Worm (Caenorhabditis elegans) whole organism, early embryonic: Measurements from ENCODE around the gene arx-4.

Experiments used
- B0310.2 ChIP-seq: sonication (generic microtip); optimal IDR thresholded peaks from 2 replicates; lab custom pipeline; 2016; ENCODE audit warnings: mild to moderate bottlenecking, missing genetic modification characterization, missing compliant biosample characterization
- F13C5.2 ChIP-seq: sonication (generic microtip); optimal IDR thresholded peaks from 2 replicates; lab custom pipeline; 2017; ENCODE audit warnings: mild to moderate bottlenecking, missing genetic modification characterization, inconsistent platforms, missing compliant biosample characterization
- aly-1 ChIP-seq: sonication (generic microtip); optimal IDR thresholded peaks from 2 replicates; lab custom pipeline; 2016; ENCODE audit warnings: missing genetic modification characterization, missing compliant biosample characterization
- ama-1 ChIP-seq: fragments of 150-350 bp; optimal IDR thresholded peaks from 2 replicates; lab custom pipeline; 2014
- ceh-13 ChIP-seq: fragments of 200-800 bp; sonication (Bioruptor generic); optimal IDR thresholded peaks from 2 replicates; lab custom pipeline; 2018; ENCODE audit warnings: mild to moderate bottlenecking, missing genetic modification characterization, missing compliant biosample characterization
- ceh-36 ChIP-seq: sonication (generic microtip); optimal IDR thresholded peaks from 2 replicates; lab custom pipeline; 2016; ENCODE audit warnings: missing genetic modification characterization, inconsistent platforms, missing compliant biosample characterization
- ets-7 ChIP-seq: sonication (generic microtip); optimal IDR thresholded peaks from 2 replicates; lab custom pipeline; 2016; ENCODE audit warnings: missing genotype, missing genetic modification characterization, missing compliant biosample characterization
- flt-1 ChIP-seq: fragments of 200-800 bp; sonication (Bioruptor generic); IDR thresholded peaks from 2 replicates; pipeline ENCODE4 v1.3.6; 2022; ENCODE audit warnings: missing genetic modification characterization, missing compliant biosample characterization
- hmbx-1 ChIP-seq: sonication (generic microtip); optimal IDR thresholded peaks from 2 replicates; lab custom pipeline; 2016; ENCODE audit warnings: mild to moderate bottlenecking, missing genetic modification characterization, missing compliant biosample characterization
- hmg-4 ChIP-seq: fragments of 200-800 bp; sonication (Bioruptor generic); optimal IDR thresholded peaks from 2 replicates; lab custom pipeline; 2018; ENCODE audit warnings: mild to moderate bottlenecking, missing genetic modification characterization, missing compliant biosample characterization
- hnd-1 ChIP-seq: sonication (generic microtip); optimal IDR thresholded peaks from 2 replicates; lab custom pipeline; 2016; ENCODE audit warnings: missing genetic modification characterization, missing compliant biosample characterization
- pes-1 ChIP-seq: fragments of 200-800 bp; sonication (Bioruptor generic); IDR thresholded peaks from 2 replicates; pipeline ENCODE4 v1.3.6; 2022; ENCODE audit warnings: missing genetic modification reagents, missing genetic modification characterization, missing compliant biosample characterization
- scrt-1 ChIP-seq: fragments of 200-800 bp; sonication (Bioruptor generic); IDR thresholded peaks from 2 replicates; pipeline ENCODE4 v1.3.6; 2022; ENCODE audit warnings: missing genetic modification characterization, missing compliant biosample characterization
- sea-1 ChIP-seq: fragments of 200-800 bp; sonication (Bioruptor generic); conservative IDR thresholded peaks from 2 replicates; pipeline ENCODE4 v1.3.6; 2022; ENCODE audit warnings: missing genetic modification characterization, missing compliant biosample characterization
- tbx-11 ChIP-seq: fragments of 200-800 bp; sonication (Bioruptor generic); IDR thresholded peaks from 2 replicates; pipeline ENCODE4 v1.3.6; 2022; ENCODE audit warnings: missing genetic modification characterization, missing compliant biosample characterization
- tbx-37 ChIP-seq: fragments of 200-800 bp; sonication (Bioruptor generic); conservative IDR thresholded peaks from 2 replicates; pipeline ENCODE4 v1.3.6; 2022; ENCODE audit warnings: missing genetic modification reagents, missing genetic modification characterization, missing compliant biosample characterization
- tra-4 ChIP-seq: sonication (generic microtip); optimal IDR thresholded peaks from 2 replicates; lab custom pipeline; 2017; ENCODE audit warnings: missing genetic modification characterization, missing compliant biosample characterization

Gene arx-4

DNA sequence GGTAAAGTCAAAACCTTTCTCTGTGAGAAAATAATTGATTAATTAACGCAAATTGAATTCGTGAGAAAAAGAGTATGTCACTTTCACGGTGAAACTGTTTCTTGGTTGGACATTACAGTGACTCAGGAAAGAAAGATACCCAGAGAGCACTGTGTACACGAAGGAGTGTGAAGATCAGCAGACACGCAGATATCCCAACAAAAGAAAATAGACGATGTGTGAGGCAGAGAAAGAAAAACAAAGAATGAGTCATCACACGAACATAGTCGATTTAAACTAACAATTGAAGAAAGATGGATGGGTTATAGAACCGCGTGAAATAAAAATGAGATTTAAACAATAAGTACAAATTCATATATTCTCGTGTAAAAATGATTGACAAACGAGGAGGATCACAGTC, 45.9 kb downstream of the arx-4 start:
- no peak for TF ChIP-seq tbx-11 (GFP tag; lab: Robert Waterston, UW)
- TF ChIP-seq ets-7 (tag; lab: Kevin White, UChicago) = no peak
- no peak for TF ChIP-seq F13C5.2 (tag; lab: Kevin White, UChicago)
- TF ChIP-seq tbx-37 (GFP tag; lab: Robert Waterston, UW) = no peak
- no peak for TF ChIP-seq aly-1 (tag; lab: Kevin White, UChicago)
- TF ChIP-seq ceh-13 (GFP tag; lab: Kevin White, UChicago) = no peak
- TF ChIP-seq scrt-1 (GFP tag; lab: Robert Waterston, UW) = no peak
- no peak for TF ChIP-seq hmbx-1
- no peak for TF ChIP-seq hmg-4 (GFP tag; lab: Kevin White, UChicago)
- TF ChIP-seq ceh-36 (tag; lab: Kevin White, UChicago) = no peak
- TF ChIP-seq ama-1 (lab: Kevin White, UChicago) = no peak
- TF ChIP-seq B0310.2 (tag; lab: Kevin White, UChicago) = no peak
- no peak for TF ChIP-seq sea-1 (GFP tag; lab: Robert Waterston, UW)
- no peak for TF ChIP-seq hnd-1
- no peak for TF ChIP-seq flt-1 (GFP tag; lab: Robert Waterston, UW)
- no peak for TF ChIP-seq tra-4 (tag; lab: Kevin White, UChicago)
- no peak for TF ChIP-seq pes-1 (GFP tag; lab: Robert Waterston, UW)

DNA sequence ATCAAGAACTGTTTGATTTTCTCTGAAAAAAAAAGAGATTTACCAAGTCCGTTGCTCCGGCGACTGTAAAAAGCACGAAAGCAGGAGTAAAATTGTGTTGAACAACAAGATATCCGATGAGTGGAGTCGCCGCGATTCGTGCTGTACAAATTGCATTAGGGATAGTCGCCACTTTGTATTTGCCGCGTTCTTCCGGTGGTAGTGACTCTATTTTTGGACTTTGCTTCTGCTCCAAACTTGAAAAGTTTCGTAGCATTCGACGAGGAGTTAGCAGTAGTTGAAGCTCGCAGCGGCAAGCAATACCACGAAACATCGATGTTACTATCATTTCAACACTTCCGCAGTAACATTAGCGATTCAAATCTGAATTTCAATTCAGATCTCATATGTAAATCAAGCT, 47.4 kb downstream of the arx-4 start, which contains the start of gene crls-1:
Gene crls-1, minus strand, starts transcription at position 363 of the 400 bp plus-strand sequence.
- TF ChIP-seq tra-4 (tag; lab: Kevin White, UChicago) (no peak), sea-1 (GFP tag; lab: Robert Waterston, UW) (no peak), hnd-1 (no peak), B0310.2 (tag; lab: Kevin White, UChicago) (no peak)

DNA sequence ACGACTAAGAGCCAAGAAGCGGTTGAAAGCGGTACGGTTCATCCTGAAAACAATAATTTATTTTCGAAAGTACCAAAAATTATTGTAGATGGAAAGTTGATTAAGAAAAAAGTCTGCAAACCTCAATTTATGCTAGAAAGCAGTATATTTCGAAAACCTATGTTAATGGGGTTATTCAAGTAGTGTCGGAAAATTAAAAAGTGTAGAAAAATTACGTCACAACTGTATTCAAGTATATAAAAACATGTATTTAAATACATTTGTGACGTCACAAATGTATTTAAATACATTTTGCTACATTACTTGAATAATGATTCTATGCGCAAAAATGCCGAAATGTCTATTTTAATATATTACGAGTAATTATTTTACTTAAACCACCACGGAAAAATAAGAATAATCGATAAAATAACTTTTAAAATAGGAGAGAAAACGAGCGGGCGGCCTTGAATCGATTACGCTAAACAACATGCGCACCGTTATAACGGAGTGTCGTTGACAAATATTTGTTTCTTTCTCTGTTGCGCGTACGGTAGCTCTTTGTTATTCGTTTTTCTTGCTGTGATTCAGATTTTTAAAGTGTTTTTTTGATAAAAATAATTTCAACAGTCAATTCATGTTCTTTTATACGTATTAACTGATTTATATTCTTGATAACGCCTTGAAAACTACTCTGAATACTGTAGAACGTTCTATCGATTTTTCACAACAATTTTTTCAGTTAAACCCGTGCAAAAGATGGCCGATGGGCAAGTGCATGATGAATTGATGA, 48.6 kb downstream of the arx-4 start, which contains the start of the genes F23H11.5 and bra-2:
Gene F23H11.5, minus strand, starts transcription at position 51 of the 772 bp plus-strand sequence.
Gene bra-2, plus strand, starts transcription at position 722 of the 772 bp plus-strand sequence.
- no peak for TF ChIP-seq hnd-1
- TF ChIP-seq ceh-36 (tag; lab: Kevin White, UChicago) = no peak
- TF ChIP-seq hmg-4 (GFP tag; lab: Kevin White, UChicago) = no peak
- no peak for TF ChIP-seq ama-1 (lab: Kevin White, UChicago)
- no peak for TF ChIP-seq hmbx-1
- TF ChIP-seq F13C5.2 (tag; lab: Kevin White, UChicago) = no peak
- no peak for TF ChIP-seq scrt-1 (GFP tag; lab: Robert Waterston, UW)
- no peak for TF ChIP-seq tra-4 (tag; lab: Kevin White, UChicago)
- no peak for TF ChIP-seq ets-7 (tag; lab: Kevin White, UChicago)
- TF ChIP-seq flt-1 (GFP tag; lab: Robert Waterston, UW) = no peak
- no peak for TF ChIP-seq tbx-11 (GFP tag; lab: Robert Waterston, UW)
- TF ChIP-seq tbx-37 (GFP tag; lab: Robert Waterston, UW) = no peak
- no peak for TF ChIP-seq B0310.2 (tag; lab: Kevin White, UChicago)
- TF ChIP-seq ceh-13 (GFP tag; lab: Kevin White, UChicago) = no peak
- no peak for TF ChIP-seq aly-1 (tag; lab: Kevin White, UChicago)
- no peak for TF ChIP-seq pes-1 (GFP tag; lab: Robert Waterston, UW)
- TF ChIP-seq sea-1 (GFP tag; lab: Robert Waterston, UW) = no peak
